Worm (Caenorhabditis elegans) whole organism, mixed stage, embryonic: ENCODE data around the gene ule-2.
A peak's percentile ranks its signal among the peaks of the same experiment; 100 is the strongest.

Experiments
- M03D4.4 ChIP-seq: sonication (generic microtip); optimal IDR thresholded peaks from 2 replicates; lab custom pipeline; 2017; ENCODE audit warnings: mild to moderate bottlenecking, missing genetic modification characterization, missing compliant biosample characterization
- bed-3 ChIP-seq: fragments of 200-800 bp; sonication (Bioruptor generic); optimal IDR thresholded peaks from 3 replicates; lab custom pipeline; 2018; ENCODE audit warnings: mild to moderate bottlenecking, missing genetic modification characterization, moderate library complexity, missing compliant biosample characterization
- blmp-1 ChIP-seq: fragments of 150-350 bp; optimal IDR thresholded peaks from 2 replicates; lab custom pipeline; 2014; ENCODE audit warnings: missing biosample characterization, missing genetic modification characterization
- ceh-39 ChIP-seq: fragments of 150-350 bp; optimal IDR thresholded peaks from 2 replicates; lab custom pipeline; 2014; ENCODE audit warnings: missing biosample characterization, missing genetic modification characterization
- ceh-43 ChIP-seq: fragments of 200-800 bp; sonication (Bioruptor generic); optimal IDR thresholded peaks from 2 replicates; lab custom pipeline; 2018; ENCODE audit warnings: mild to moderate bottlenecking, missing genetic modification characterization, moderate library complexity, missing compliant biosample characterization
- ceh-83 ChIP-seq: fragments of 200-800 bp; sonication (Bioruptor generic); optimal IDR thresholded peaks from 2 replicates; lab custom pipeline; 2018; ENCODE audit warnings: mild to moderate bottlenecking, missing genetic modification characterization, missing compliant biosample characterization
- ces-1 ChIP-seq: fragments of 150-350 bp; optimal IDR thresholded peaks from 2 replicates; lab custom pipeline; 2014; ENCODE audit warnings: missing biosample characterization, missing genetic modification reagents, missing genetic modification characterization
- cnd-1 ChIP-seq: fragments of 200-800 bp; sonication (Bioruptor generic); optimal IDR thresholded peaks from 2 replicates; lab custom pipeline; 2018; ENCODE audit warnings: mild to moderate bottlenecking, missing genetic modification characterization, missing compliant biosample characterization
- drap-1 ChIP-seq: fragments of 200-800 bp; sonication (Bioruptor generic); optimal IDR thresholded peaks from 3 replicates; lab custom pipeline; 2018; ENCODE audit warnings: mild to moderate bottlenecking, missing genetic modification characterization, missing compliant biosample characterization
- elt-1 ChIP-seq: sonication (generic microtip); optimal IDR thresholded peaks from 2 replicates; lab custom pipeline; 2017; ENCODE audit warnings: missing genetic modification characterization, mild to moderate bottlenecking, missing compliant biosample characterization, antibody characterized with exemption, moderate library complexity, borderline replicate concordance; ENCODE audit not compliant: insufficient read depth
- elt-3 ChIP-seq: fragments of 150-350 bp; optimal IDR thresholded peaks from 2 replicates; lab custom pipeline; 2014; ENCODE audit warnings: missing biosample characterization, missing genetic modification characterization
- ham-2 ChIP-seq: fragments of 200-800 bp; sonication (Bioruptor generic); optimal IDR thresholded peaks from 2 replicates; lab custom pipeline; 2018; ENCODE audit warnings: mild to moderate bottlenecking, missing genetic modification characterization, missing compliant biosample characterization
- hlh-1 ChIP-seq: fragments of 150-350 bp; optimal IDR thresholded peaks from 2 replicates; lab custom pipeline; 2014; ENCODE audit warnings: missing biosample characterization, missing genetic modification reagents, missing genetic modification characterization
- lin-13 ChIP-seq: fragments of 150-350 bp; optimal IDR thresholded peaks from 2 replicates; lab custom pipeline; 2014; ENCODE audit warnings: missing biosample characterization, missing genetic modification characterization
- lin-32 ChIP-seq: fragments of 200-800 bp; sonication (Bioruptor generic); optimal IDR thresholded peaks from 2 replicates; lab custom pipeline; 2018; ENCODE audit warnings: mild to moderate bottlenecking, missing genetic modification characterization, missing compliant biosample characterization
- lsy-2 ChIP-seq: fragments of 150-350 bp; optimal IDR thresholded peaks from 2 replicates; lab custom pipeline; 2014; ENCODE audit warnings: missing biosample characterization, missing genetic modification characterization
- mab-5 ChIP-seq: fragments of 150-350 bp; optimal IDR thresholded peaks from 2 replicates; lab custom pipeline; 2014; ENCODE audit warnings: missing biosample characterization, missing genetic modification characterization
- mep-1 ChIP-seq: fragments of 150-350 bp; optimal IDR thresholded peaks from 2 replicates; lab custom pipeline; 2017; ENCODE audit warnings: missing biosample characterization, missing genetic modification reagents, missing genetic modification characterization, inconsistent platforms
- nhr-12 ChIP-seq: fragments of 150-350 bp; optimal IDR thresholded peaks from 2 replicates; lab custom pipeline; 2014; ENCODE audit warnings: missing biosample characterization, missing genetic modification characterization
- nhr-2 ChIP-seq: fragments of 150-350 bp; optimal IDR thresholded peaks from 2 replicates; lab custom pipeline; 2014; ENCODE audit warnings: missing biosample characterization, missing genetic modification characterization
- nhr-237 ChIP-seq: fragments of 150-350 bp; optimal IDR thresholded peaks from 2 replicates; lab custom pipeline; 2014; ENCODE audit warnings: missing biosample characterization, missing genetic modification characterization
- nhr-28 ChIP-seq: fragments of 150-350 bp; optimal IDR thresholded peaks from 2 replicates; lab custom pipeline; 2014; ENCODE audit warnings: missing biosample characterization, missing genetic modification characterization
- nhr-76 ChIP-seq: sonication (generic microtip); optimal IDR thresholded peaks from 2 replicates; lab custom pipeline; 2017; ENCODE audit warnings: missing biosample characterization, missing genetic modification characterization
- pha-4 ChIP-seq: fragments of 150-350 bp; optimal IDR thresholded peaks from 2 replicates; lab custom pipeline; 2018; ENCODE audit warnings: missing biosample characterization, missing genetic modification reagents, missing genetic modification characterization
- sem-2 ChIP-seq: fragments of 200-800 bp; sonication (Bioruptor generic); optimal IDR thresholded peaks from 2 replicates; lab custom pipeline; 2018; ENCODE audit warnings: mild to moderate bottlenecking, missing genetic modification characterization, missing compliant biosample characterization
- snpc-4 ChIP-seq: fragments of 150-350 bp; optimal IDR thresholded peaks from 2 replicates; lab custom pipeline; 2014; ENCODE audit warnings: missing biosample characterization, missing genetic modification characterization
- tbx-8 ChIP-seq: fragments of 200-800 bp; sonication (Bioruptor generic); optimal IDR thresholded peaks from 2 replicates; lab custom pipeline; 2018; ENCODE audit warnings: mild to moderate bottlenecking, missing genetic modification characterization, moderate library complexity, missing compliant biosample characterization
- unc-120 ChIP-seq: sonication (generic microtip); optimal IDR thresholded peaks from 2 replicates; lab custom pipeline; 2017; ENCODE audit warnings: missing genetic modification characterization, missing compliant biosample characterization; ENCODE audit not compliant: poor library complexity, severe bottlenecking
- unc-39 ChIP-seq: fragments of 150-350 bp; optimal IDR thresholded peaks from 2 replicates; lab custom pipeline; 2014; ENCODE audit warnings: missing biosample characterization, missing genetic modification characterization
- unc-62 ChIP-seq: fragments of 150-350 bp; optimal IDR thresholded peaks from 2 replicates; lab custom pipeline; 2014; ENCODE audit warnings: missing biosample characterization, missing genetic modification reagents, missing genetic modification characterization
- ztf-11 ChIP-seq: fragments of 150-350 bp; optimal IDR thresholded peaks from 2 replicates; lab custom pipeline; 2014; ENCODE audit warnings: missing biosample characterization, missing genetic modification characterization

Gene ule-2

DNA sequence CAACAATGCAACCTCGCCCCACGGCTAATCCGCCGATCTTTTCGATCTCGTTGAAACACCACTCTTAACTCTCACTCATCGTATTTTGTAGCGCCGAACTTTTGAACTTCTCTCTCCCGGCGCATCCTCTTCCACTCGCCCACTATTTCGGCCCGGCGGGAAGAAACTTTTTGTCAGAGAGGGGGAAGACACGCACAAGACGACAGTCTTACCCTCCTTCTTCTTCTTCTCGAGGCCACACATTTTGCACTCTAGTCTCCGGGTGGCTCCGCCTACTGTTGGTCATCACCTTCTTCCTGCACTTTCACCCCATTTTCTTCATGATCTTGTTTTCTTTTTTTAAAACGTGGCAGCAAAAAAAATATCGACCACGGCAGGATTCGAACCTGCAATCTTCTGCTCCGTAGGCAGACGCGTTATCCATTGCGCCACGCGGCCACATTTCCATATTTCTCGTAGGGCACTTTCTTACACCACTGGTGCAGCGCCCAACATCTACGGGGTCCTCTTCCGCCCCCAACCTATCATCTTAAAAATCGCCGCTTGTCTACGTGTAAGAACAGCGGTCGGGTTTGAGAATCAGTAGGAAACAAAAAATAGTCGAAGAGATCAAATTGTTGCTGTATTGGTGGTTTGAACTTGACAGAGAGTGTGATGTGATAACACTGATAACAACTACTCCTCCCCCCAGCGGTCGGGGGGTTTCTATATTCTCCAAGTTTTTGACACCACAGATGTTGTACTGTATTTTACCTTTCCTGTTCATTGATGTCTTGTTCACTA, 23.8 kb upstream of the ule-2 start (continued):
- TF ChIP-seq lin-32 (GFP tag; lab: Kevin White, UChicago) = no peak

DNA sequence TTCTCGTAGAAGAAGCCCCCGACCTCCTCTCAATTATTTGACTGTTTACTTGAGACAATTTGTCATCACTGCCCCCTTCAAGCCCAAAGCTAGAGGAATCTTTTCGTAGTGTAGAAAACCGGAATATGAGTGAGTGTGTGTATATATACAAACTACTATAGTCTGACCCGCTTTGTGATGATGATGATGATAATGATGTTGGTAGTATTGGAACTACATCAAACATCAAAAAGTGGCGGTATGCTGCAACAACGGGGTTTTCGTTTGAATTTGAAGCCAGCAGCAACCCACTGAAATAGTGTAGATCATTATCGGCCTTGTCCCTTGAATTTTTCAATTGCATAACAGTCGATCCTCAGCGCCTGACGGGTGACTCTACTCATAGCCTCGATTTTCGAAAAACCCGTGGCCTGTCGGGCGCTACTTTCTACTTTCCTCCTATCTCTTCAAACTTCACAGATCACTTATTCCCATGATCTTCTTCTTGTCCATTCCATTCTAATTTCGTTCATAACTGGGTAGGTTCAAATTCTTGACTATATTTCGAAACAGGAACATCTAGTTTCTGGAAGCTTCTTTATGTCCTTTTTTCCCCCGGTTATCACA, 22.9 kb upstream of the ule-2 start:
- TF ChIP-seq ceh-83 (no peak), ceh-39 (tag; lab: Kevin White, UChicago) (no peak), ham-2 (no peak), elt-3 (no peak), M03D4.4 (tag; lab: Kevin White, UChicago) (no peak), elt-1 (tag; lab: Kevin White, UChicago) (peak; percentile 31), ces-1 (no peak), ztf-11 (tag; lab: Kevin White, UChicago) (no peak), unc-120 (tag; lab: Kevin White, UChicago) (no peak)

DNA sequence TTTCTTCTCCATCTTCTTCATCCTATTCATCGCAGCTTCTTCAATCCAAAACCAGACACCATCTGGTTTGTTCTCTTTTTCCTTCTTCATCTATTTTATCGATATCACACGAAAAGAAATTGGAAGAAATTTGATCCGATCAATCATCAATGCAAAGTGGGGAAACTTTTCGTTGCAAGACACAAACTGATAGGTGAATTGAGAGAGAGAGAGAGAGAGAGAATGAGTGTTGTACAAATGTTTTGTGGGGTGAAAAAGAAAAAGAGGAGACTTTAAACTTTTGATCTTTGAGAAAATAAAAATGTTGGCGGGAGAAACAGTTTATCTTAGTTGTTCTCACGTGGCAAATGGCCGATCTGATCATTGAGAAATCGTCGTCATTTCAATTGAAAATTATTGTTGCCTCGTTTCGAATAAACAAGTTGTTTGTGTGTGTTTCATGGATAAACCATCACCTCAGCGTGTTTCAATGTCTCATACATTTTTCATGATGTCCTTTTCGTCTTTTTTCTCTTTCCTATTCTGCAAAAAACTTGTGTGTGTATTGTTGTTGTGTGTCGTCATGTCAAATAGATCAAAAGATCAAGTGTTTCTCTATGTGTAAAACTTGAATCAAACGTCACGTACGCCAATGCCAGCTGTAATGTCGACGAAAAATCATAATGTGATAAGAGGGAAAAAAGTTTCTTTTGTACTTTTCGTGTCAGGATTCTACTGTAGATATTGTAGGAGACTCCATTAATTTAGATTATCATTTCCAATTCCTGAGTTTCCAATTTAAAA, 22.2 kb upstream of the ule-2 start:
- TF ChIP-seq nhr-76 (tag; lab: Kevin White, UChicago) (no peak), cnd-1 (tag; lab: Kevin White, UChicago) (no peak), drap-1 (GFP tag; lab: Kevin White, UChicago) (no peak), elt-1 (tag; lab: Kevin White, UChicago) (no peak), ceh-43 (no peak), snpc-4 (tag; lab: Kevin White, UChicago) (no peak), lin-13 (tag; lab: Kevin White, UChicago) (no peak), nhr-2 (no peak), mep-1 (no peak), tbx-8 (GFP tag; lab: Kevin White, UChicago) (no peak), bed-3 (GFP tag; lab: Kevin White, UChicago) (no peak), nhr-12 (tag; lab: Kevin White, UChicago) (no peak), lsy-2 (tag; lab: Kevin White, UChicago) (no peak), hlh-1 (tag; lab: Kevin White, UChicago) (no peak), pha-4 (no peak), mab-5 (tag; lab: Kevin White, UChicago) (peak; percentile 24), nhr-237 (tag; lab: Kevin White, UChicago) (peak; percentile 31), unc-120 (tag; lab: Kevin White, UChicago) (peak; percentile 51), ham-2 (no peak), unc-62 (GFP tag; lab: Kevin White, UChicago) (peak; percentile 64), M03D4.4 (tag; lab: Kevin White, UChicago) (no peak), unc-39 (tag; lab: Kevin White, UChicago) (no peak), sem-2 (no peak), nhr-28 (tag; lab: Kevin White, UChicago) (no peak), ces-1 (no peak), ztf-11 (tag; lab: Kevin White, UChicago) (no peak), ceh-39 (tag; lab: Kevin White, UChicago) (no peak), lin-32 (GFP tag; lab: Kevin White, UChicago) (no peak), elt-3 (no peak), blmp-1 (no peak)

DNA sequence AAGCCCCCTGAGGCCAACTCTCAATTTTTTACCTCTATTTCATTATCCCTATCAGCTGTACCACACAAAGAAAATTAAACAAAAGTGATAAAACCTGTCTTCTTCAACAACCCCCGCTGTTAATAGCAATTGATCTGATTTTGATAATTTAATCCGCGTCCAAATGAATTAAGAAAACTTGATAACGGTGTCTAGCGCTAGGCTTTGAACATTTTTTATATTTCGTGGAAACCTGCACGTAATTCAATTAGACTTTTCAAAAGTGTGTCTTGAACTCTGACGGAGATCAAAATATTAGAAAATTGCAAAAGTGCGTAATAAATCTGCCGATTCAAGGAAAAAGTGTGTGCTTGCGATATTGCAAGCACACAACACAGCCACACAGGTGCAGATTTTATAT, 21.6 kb upstream of the ule-2 start:
- TF ChIP-seq nhr-12 (tag; lab: Kevin White, UChicago) (no peak), elt-3 (no peak)
